Worm (Caenorhabditis elegans) whole organism, young adult: ENCODE measurements around the gene C44H4.8.

ENCODE experiments used
- tbx-9 ChIP-seq: sonication (generic microtip); optimal IDR thresholded peaks from 2 replicates; lab custom pipeline; 2016; ENCODE audit warnings: borderline replicate concordance, missing genetic modification characterization, inconsistent platforms, missing compliant biosample characterization
- tlf-1 ChIP-seq: fragments of 200-800 bp; sonication (Bioruptor generic); optimal IDR thresholded peaks from 2 replicates; lab custom pipeline; 2018; ENCODE audit warnings: mild to moderate bottlenecking, missing genetic modification characterization, missing compliant biosample characterization
- ztf-22 ChIP-seq: fragments of 200-800 bp; sonication (Bioruptor generic); optimal IDR thresholded peaks from 2 replicates; lab custom pipeline; 2018; ENCODE audit warnings: mild to moderate bottlenecking, missing genetic modification characterization, moderate library complexity, missing compliant biosample characterization

ce11 chrX:14580853-14581252 is 14.1 kb upstream of the C44H4.8 start:
- TF ChIP-seq ztf-22 (no peak), tbx-9 (no peak), tlf-1 (GFP tag; lab: Kevin White, UChicago) (no peak)
